Fruit fly (Drosophila melanogaster) whole organism, prepupa: ENCODE results near the gene CG33230.
A peak's percentile ranks its signal among the peaks of the same experiment; 100 is the strongest.

Source experiments
- Blimp-1 ChIP-seq: fragments of 200-800 bp; sonication (Bioruptor generic); optimal IDR thresholded peaks from 3 replicates; lab custom pipeline; 2017; ENCODE audit warnings: missing biosample characterization, missing genetic modification characterization, mild to moderate bottlenecking, moderate library complexity, missing genetic modification reagents
- CG10631 ChIP-seq: fragments of 200-800 bp; sonication (Bioruptor generic); optimal IDR thresholded peaks from 2 replicates; lab custom pipeline; 2016; ENCODE audit warnings: missing biosample characterization, missing genetic modification characterization
- CG10669 ChIP-seq: fragments of 200-800 bp; sonication (Bioruptor generic); optimal IDR thresholded peaks from 3 replicates; lab custom pipeline; 2018; ENCODE audit warnings: missing biosample characterization, mild to moderate bottlenecking, missing genetic modification characterization, moderate library complexity
- CG11762 ChIP-seq: fragments of 200-800 bp; sonication (Bioruptor generic); optimal IDR thresholded peaks from 3 replicates; lab custom pipeline; 2016; ENCODE audit warnings: missing biosample characterization, missing genetic modification characterization; ENCODE audit not compliant: insufficient read depth
- CG11902 ChIP-seq: fragments of 200-800 bp; sonication (Bioruptor generic); optimal IDR thresholded peaks from 3 replicates; lab custom pipeline; 2016; ENCODE audit warnings: missing biosample characterization, missing genetic modification characterization
- CG15336 ChIP-seq: fragments of 200-800 bp; sonication (Bioruptor generic); IDR thresholded peaks from 2 replicates; pipeline ENCODE4 v1.3.6; 2022; ENCODE audit warnings: missing biosample characterization, missing genetic modification characterization
- CG1621 ChIP-seq: fragments of 200-800 bp; sonication (Bioruptor generic); optimal IDR thresholded peaks from 3 replicates; lab custom pipeline; 2018; ENCODE audit warnings: missing biosample characterization, mild to moderate bottlenecking, missing genetic modification characterization
- CG34406 ChIP-seq: fragments of 200-800 bp; sonication (Bioruptor generic); optimal IDR thresholded peaks from 3 replicates; lab custom pipeline; 2016; ENCODE audit warnings: missing biosample characterization, missing genetic modification characterization
- CG3919 ChIP-seq: fragments of 200-800 bp; sonication (Bioruptor generic); optimal IDR thresholded peaks from 3 replicates; lab custom pipeline; 2016; ENCODE audit warnings: missing biosample characterization, missing genetic modification characterization
- CG4318 ChIP-seq: fragments of 200-800 bp; sonication (Bioruptor generic); optimal IDR thresholded peaks from 3 replicates; lab custom pipeline; 2017; ENCODE audit warnings: missing biosample characterization, mild to moderate bottlenecking, missing genetic modification characterization
- CG6163 ChIP-seq: fragments of 200-800 bp; sonication (Bioruptor generic); IDR thresholded peaks from 3 replicates; pipeline ENCODE4 v1.3.6; 2022; ENCODE audit warnings: missing biosample characterization, missing genetic modification characterization
- CG6808 ChIP-seq: fragments of 200-800 bp; sonication (Bioruptor generic); optimal IDR thresholded peaks from 3 replicates; lab custom pipeline; 2017; ENCODE audit warnings: missing biosample characterization, missing genetic modification characterization, mild to moderate bottlenecking, moderate library complexity, missing genetic modification reagents
- CG6854 ChIP-seq: fragments of 200-800 bp; sonication (Bioruptor generic); optimal IDR thresholded peaks from 2 replicates; lab custom pipeline; 2017; ENCODE audit warnings: missing biosample characterization, mild to moderate bottlenecking, missing genetic modification characterization
- CG7368 ChIP-seq: fragments of 200-800 bp; sonication (Bioruptor generic); optimal IDR thresholded peaks from 3 replicates; lab custom pipeline; 2016; ENCODE audit warnings: missing biosample characterization, missing genetic modification characterization
- CG8319 ChIP-seq: fragments of 200-800 bp; sonication (Bioruptor generic); optimal IDR thresholded peaks from 3 replicates; lab custom pipeline; 2016; ENCODE audit warnings: missing biosample characterization, missing genetic modification characterization
- CG8632 ChIP-seq: fragments of 200-800 bp; sonication (Bioruptor generic); optimal IDR thresholded peaks from 3 replicates; lab custom pipeline; 2016; ENCODE audit warnings: missing biosample characterization, missing genetic modification characterization
- CG9139 ChIP-seq: fragments of 200-800 bp; sonication (Bioruptor generic); optimal IDR thresholded peaks from 3 replicates; lab custom pipeline; 2017; ENCODE audit warnings: missing biosample characterization, mild to moderate bottlenecking, missing genetic modification characterization
- Eip78C ChIP-seq: fragments of 200-800 bp; sonication (Bioruptor generic); peaks from one replicate; lab custom pipeline; 2016; ENCODE audit warnings: missing biosample characterization, missing genetic modification characterization
- Eip93F ChIP-seq: fragments of 200-800 bp; sonication (Bioruptor generic); optimal IDR thresholded peaks from 2 replicates; lab custom pipeline; 2016; ENCODE audit warnings: missing biosample characterization, mild to moderate bottlenecking, missing genetic modification characterization
- Hr38 ChIP-seq: sonication (Bioruptor generic); optimal IDR thresholded peaks from 2 replicates; lab custom pipeline; 2016; ENCODE audit warnings: missing biosample characterization, missing genetic modification characterization
- Met ChIP-seq: fragments of 200-800 bp; sonication (Bioruptor generic); optimal IDR thresholded peaks from 3 replicates; lab custom pipeline; 2016; ENCODE audit warnings: missing biosample characterization, missing genetic modification characterization
- Smox ChIP-seq: fragments of 200-800 bp; sonication (Bioruptor generic); optimal IDR thresholded peaks from 3 replicates; lab custom pipeline; 2016; ENCODE audit warnings: missing biosample characterization, missing genetic modification characterization
- Sox102F ChIP-seq: fragments of 200-800 bp; sonication (Bioruptor generic); optimal IDR thresholded peaks from 2 replicates; lab custom pipeline; 2016; ENCODE audit warnings: missing biosample characterization, mild to moderate bottlenecking, missing genetic modification characterization
- Sox14 ChIP-seq: fragments of 200-800 bp; sonication (Bioruptor generic); optimal IDR thresholded peaks from 3 replicates; lab custom pipeline; 2016; ENCODE audit warnings: missing biosample characterization, missing genetic modification characterization
- Sox15 ChIP-seq: fragments of 200-800 bp; sonication (Bioruptor generic); optimal IDR thresholded peaks from 3 replicates; lab custom pipeline; 2016; ENCODE audit warnings: missing biosample characterization, missing genetic modification characterization
- achi ChIP-seq: fragments of 200-800 bp; sonication (Bioruptor generic); optimal IDR thresholded peaks from 3 replicates; lab custom pipeline; 2016; ENCODE audit warnings: missing biosample characterization, missing genetic modification characterization
- dsx ChIP-seq: fragments of 200-800 bp; optimal IDR thresholded peaks from 3 replicates; lab custom pipeline; 2019; ENCODE audit warnings: missing biosample characterization, mild to moderate bottlenecking, missing genetic modification characterization, moderate library complexity; ENCODE audit not compliant: poor library complexity, severe bottlenecking
- eg ChIP-seq: fragments of 200-800 bp; sonication (Bioruptor generic); IDR thresholded peaks from 3 replicates; pipeline ENCODE4 v1.3.6; 2022; ENCODE audit warnings: missing biosample characterization, missing genetic modification characterization
- lz ChIP-seq: fragments of 200-800 bp; sonication (Bioruptor generic); optimal IDR thresholded peaks from 3 replicates; lab custom pipeline; 2016; ENCODE audit warnings: missing biosample characterization, missing genetic modification characterization
- net ChIP-seq: fragments of 200-800 bp; sonication (Bioruptor generic); optimal IDR thresholded peaks from 3 replicates; lab custom pipeline; 2016; ENCODE audit warnings: missing biosample characterization, missing genetic modification characterization
- spab ChIP-seq: fragments of 200-800 bp; sonication (Bioruptor generic); optimal IDR thresholded peaks from 2 replicates; lab custom pipeline; 2017; ENCODE audit warnings: missing biosample characterization, mild to moderate bottlenecking, missing genetic modification characterization, missing genetic modification reagents
- ss ChIP-seq, 2 experiments: fragments of 200-800 bp; sonication (Bioruptor generic); optimal IDR thresholded peaks; 2 replicates in 1 of 2; 3 replicates in 1 of 2; lab custom pipeline; 2017 to 2018; ENCODE audit warnings: mild to moderate bottlenecking in 2 of 2, missing biosample characterization in 2 of 2, missing genetic modification characterization in 2 of 2, moderate library complexity in 1 of 2
- svp ChIP-seq: fragments of 200-800 bp; sonication (Bioruptor generic); peaks from one replicate; lab custom pipeline; 2016; ENCODE audit warnings: missing biosample characterization, missing genetic modification characterization
- topi ChIP-seq: fragments of 200-800 bp; sonication (Bioruptor generic); optimal IDR thresholded peaks from 3 replicates; lab custom pipeline; 2016; ENCODE audit warnings: missing biosample characterization, missing genetic modification characterization
- vri ChIP-seq: fragments of 200-800 bp; sonication (Bioruptor generic); optimal IDR thresholded peaks from 3 replicates; lab custom pipeline; 2016; ENCODE audit warnings: missing biosample characterization, mild to moderate bottlenecking, missing genetic modification characterization

CG33230 gene

DNA sequence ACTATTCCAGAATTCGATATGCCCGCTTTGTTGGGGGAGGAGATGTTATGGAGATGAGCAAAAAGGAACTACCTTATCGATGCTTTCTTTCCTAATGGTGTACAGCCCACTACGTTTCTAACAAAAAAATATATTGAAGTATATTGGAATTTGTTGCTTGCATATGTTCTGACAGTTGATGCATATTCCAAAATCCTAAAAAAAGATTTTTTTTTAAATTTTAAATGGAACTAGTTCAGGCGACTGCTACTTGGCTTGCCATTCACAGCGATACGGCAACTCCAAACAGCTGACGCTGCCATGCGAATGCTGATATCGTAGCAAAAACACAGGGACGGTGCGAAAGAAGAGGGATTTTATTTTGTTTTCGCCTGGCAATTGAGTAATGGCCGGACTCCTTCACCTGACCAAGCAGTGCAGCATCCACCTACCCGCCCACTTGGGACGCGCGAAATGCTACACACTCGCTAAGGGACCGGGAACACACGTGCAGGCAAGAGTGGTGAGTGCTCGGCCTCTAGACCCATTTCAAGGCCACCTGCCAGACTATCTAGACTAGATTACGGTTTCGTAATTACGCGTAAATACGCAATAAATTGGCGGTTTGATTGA, at the start of gene CG33230, which contains the start of the genes CG13926 and ABCB7 (continued):
- TF ChIP-seq Sox15 (no peak), CG15336 (GFP tag; lab: Robert Waterston, UW) (no peak), CG3919 (GFP tag; lab: Kevin White, UChicago) (no peak), lz (GFP tag; lab: Kevin White, UChicago) (peak; percentile 31), CG11762 (GFP tag; lab: Kevin White, UChicago) (no peak), CG6854 (peak; percentile 11), CG8319 (GFP tag; lab: Kevin White, UChicago) (no peak), CG34406 (GFP tag; lab: Kevin White, UChicago) (no peak)

DNA sequence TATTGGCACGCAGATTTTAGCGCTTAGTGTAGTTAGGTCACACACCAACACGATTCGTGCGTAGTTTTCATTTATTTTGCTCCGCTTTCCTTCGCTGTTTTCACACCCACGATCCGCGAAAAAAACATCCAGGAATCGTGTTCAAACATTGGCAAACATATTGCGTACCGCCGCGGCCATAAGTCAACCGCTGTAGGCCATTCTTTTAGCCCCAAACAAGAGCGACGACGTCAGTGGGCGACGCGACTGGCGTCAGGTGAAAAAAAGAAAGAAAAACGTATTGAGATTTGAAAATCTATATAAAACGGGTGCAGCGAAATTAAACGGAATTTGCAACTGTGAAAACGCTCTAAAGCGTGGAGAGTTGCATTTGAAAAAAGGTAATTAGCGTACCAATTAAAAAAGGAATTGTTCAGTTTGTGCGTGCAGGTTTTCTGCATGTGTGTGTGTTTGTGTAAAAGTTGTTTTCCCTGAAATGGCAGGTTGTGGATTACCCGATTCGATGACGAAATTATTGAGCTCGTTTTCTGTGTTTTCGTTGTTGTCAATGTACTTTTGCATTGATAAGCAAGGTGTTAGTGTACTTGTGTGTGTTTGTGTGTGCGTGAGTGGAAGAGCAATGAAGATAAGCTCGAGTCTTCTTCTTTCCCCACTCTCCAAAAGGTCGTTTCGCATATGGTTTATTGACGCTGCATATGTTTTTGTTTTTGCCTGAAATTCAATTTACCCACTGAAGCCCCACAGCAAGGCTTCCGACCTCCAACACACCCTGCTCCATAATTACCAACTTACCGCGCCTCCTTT, 48.9 kb upstream of the CG33230 start, which contains the start of gene Tmep:
TSS of gene Tmep (plus strand) at position 20 of the 804 bp plus-strand sequence.
- TF ChIP-seq topi (GFP tag; lab: Kevin White, UChicago) (peak; percentile 3), CG8632 (GFP tag; lab: Kevin White, UChicago) (peak; percentile 15), ss (GFP tag; optimal IDR thresholded peaks at IDR 0.05; lab: Kevin White, UChicago) (peak in 1 of 2 experiments; percentile 22), CG9139 (GFP tag; lab: Kevin White, UChicago) (no peak), Eip78C (GFP tag; lab: Kevin White, UChicago) (peak; percentile 57), Sox102F (peak; percentile 28), CG11902 (no peak), achi (GFP tag; lab: Kevin White, UChicago) (no peak), vri (peak; percentile 66), CG6163 (no peak), Sox15 (no peak), svp (peak; percentile 98), CG11762 (GFP tag; lab: Kevin White, UChicago) (no peak), CG6808 (peak; percentile 9), CG7368 (no peak), eg (GFP tag; lab: Robert Waterston, UW) (peak; percentile 2; the same call in 1 of the 3 replicates), Eip93F (GFP tag; lab: Kevin White, UChicago) (peak; percentile 10), CG3919 (GFP tag; lab: Kevin White, UChicago) (peak; percentile 15), lz (GFP tag; lab: Kevin White, UChicago) (no peak)

DNA sequence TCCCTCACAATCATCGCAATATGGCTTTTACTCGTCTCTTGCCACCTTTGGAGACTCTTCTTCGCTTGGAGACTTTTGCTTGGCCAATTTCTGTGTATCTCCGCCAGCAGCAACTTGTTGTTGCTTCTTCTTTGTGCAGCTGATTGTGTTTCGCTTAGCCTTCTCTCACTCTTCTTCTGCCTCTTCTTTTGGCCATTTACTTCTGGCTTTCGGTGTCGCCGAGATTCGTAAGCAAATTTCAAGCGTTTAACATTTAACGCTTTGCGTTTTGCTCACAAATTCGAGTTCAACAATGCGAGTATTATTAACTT, 48.3 kb upstream of the CG33230 start:
- TF ChIP-seq ss (GFP tag; optimal IDR thresholded peaks at IDR 0.05; lab: Kevin White, UChicago) (peak in 1 of 2 experiments; percentile 30), CG6854 (peak; percentile 57), net (no peak), Sox14 (GFP tag; lab: Kevin White, UChicago) (peak; percentile 39), svp (peak; percentile 74)

DNA sequence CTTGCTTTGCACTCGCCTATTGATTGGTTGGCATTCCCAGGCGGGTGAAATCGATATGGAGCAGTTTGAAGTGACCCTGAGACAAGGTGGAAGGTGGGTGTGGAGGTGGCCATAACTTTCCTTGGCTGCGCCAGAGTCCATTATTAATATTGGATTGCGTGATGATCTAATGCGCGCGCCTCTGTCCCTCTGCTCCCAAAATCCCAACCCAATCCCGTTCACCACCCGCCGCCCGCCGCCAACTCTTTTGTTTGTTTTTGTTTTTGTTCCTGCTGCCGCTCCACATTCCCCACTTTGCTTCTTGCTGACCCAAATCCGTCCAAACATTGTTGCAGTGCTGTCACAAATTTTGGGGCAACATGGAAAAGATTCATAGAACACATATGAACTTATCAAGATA, 47.1 kb upstream of the CG33230 start:
- TF ChIP-seq Blimp-1 = no peak
- no peak for TF ChIP-seq CG1621 (tag; lab: Kevin White, UChicago)
- no peak for TF ChIP-seq Smox
- TF ChIP-seq achi (GFP tag; lab: Kevin White, UChicago) = no peak
- no peak for TF ChIP-seq CG6808
- TF ChIP-seq spab = no peak

DNA sequence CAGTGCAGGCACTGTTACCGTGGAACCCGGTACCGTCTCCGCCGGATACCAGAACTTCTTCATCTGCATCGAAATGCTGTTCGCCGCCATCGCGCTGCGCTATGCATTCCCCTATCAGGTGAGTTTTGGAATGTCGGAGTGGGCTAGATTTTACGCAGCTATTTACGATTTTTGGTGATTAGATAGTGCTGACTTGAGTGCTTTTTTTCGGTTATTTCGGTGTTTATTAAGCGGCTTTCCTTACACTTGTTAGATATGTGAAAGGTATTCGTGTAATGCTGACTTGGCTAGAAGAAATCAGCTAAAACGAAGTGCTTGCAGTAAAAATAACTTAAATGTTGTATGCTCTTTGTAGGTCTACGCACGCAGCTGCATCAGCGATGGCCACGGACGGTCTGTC, 45.0 kb upstream of the CG33230 start:
- no peak for TF ChIP-seq CG10669 (GFP tag; lab: Kevin White, UChicago)
- TF ChIP-seq CG8632 (GFP tag; lab: Kevin White, UChicago) = no peak
- no peak for TF ChIP-seq CG9139 (GFP tag; lab: Kevin White, UChicago)
- no peak for TF ChIP-seq Hr38
- TF ChIP-seq CG4318 (GFP tag; lab: Kevin White, UChicago) = no peak
- no peak for TF ChIP-seq topi (GFP tag; lab: Kevin White, UChicago)
- no peak for TF ChIP-seq CG10631 (GFP tag; lab: Kevin White, UChicago)
- no peak for TF ChIP-seq Eip93F (GFP tag; lab: Kevin White, UChicago)
- TF ChIP-seq Met = no peak
- no peak for TF ChIP-seq dsx (GFP tag; lab: Kevin White, UChicago)
